Worm (Caenorhabditis elegans) whole organism, L3 larva: ENCODE results near the gene C29F9.12.
A peak's percentile ranks its signal among the peaks of the same experiment; 100 is the strongest.

Experiments used
- aly-2 ChIP-seq: fragments of 150-350 bp; optimal IDR thresholded peaks from 2 replicates; lab custom pipeline; 2014; ENCODE audit warnings: missing biosample characterization, missing genetic modification characterization
- ama-1 ChIP-seq: fragments of 150-350 bp; optimal IDR thresholded peaks from 2 replicates; lab custom pipeline; 2018
- elt-1 ChIP-seq: fragments of 150-350 bp; optimal IDR thresholded peaks from 2 replicates; lab custom pipeline; 2014; ENCODE audit warnings: missing biosample characterization, missing genetic modification characterization
- elt-2 ChIP-seq: sonication (generic microtip); optimal IDR thresholded peaks from 2 replicates; lab custom pipeline; 2016; ENCODE audit warnings: missing genetic modification reagents, mild to moderate bottlenecking, missing genetic modification characterization, missing compliant biosample characterization
- lin-15B ChIP-seq: fragments of 150-350 bp; optimal IDR thresholded peaks from 2 replicates; lab custom pipeline; 2014; ENCODE audit warnings: missing biosample characterization, missing genetic modification characterization
- lin-39 ChIP-seq: fragments of 150-350 bp; optimal IDR thresholded peaks from 2 replicates; lab custom pipeline; 2018; ENCODE audit warnings: missing biosample characterization, missing genetic modification reagents, missing genetic modification characterization
- nhr-12 ChIP-seq: fragments of 150-350 bp; optimal IDR thresholded peaks from 2 replicates; lab custom pipeline; 2014; ENCODE audit warnings: missing biosample characterization, missing genetic modification characterization
- nhr-237 ChIP-seq: fragments of 150-350 bp; optimal IDR thresholded peaks from 2 replicates; lab custom pipeline; 2014; ENCODE audit warnings: missing biosample characterization, missing genetic modification characterization
- nhr-28 ChIP-seq: fragments of 150-350 bp; optimal IDR thresholded peaks from 2 replicates; lab custom pipeline; 2014; ENCODE audit warnings: missing biosample characterization, missing genetic modification characterization
- nhr-43 ChIP-seq: sonication (generic microtip); optimal IDR thresholded peaks from 2 replicates; lab custom pipeline; 2016; ENCODE audit warnings: mild to moderate bottlenecking, missing genetic modification characterization, missing compliant biosample characterization; ENCODE audit not compliant: poor library complexity, severe bottlenecking
- pha-4 ChIP-seq: fragments of 150-350 bp; optimal IDR thresholded peaks from 2 replicates; lab custom pipeline; 2014; ENCODE audit warnings: missing biosample characterization, missing genetic modification reagents, missing genetic modification characterization
- sea-2 ChIP-seq: fragments of 150-350 bp; sonication (generic microtip); optimal IDR thresholded peaks from 4 replicates; lab custom pipeline; 2014; ENCODE audit warnings: missing biosample characterization, missing genetic modification reagents, missing genetic modification characterization
- snpc-4 ChIP-seq: fragments of 150-350 bp; optimal IDR thresholded peaks from 2 replicates; lab custom pipeline; 2014; ENCODE audit warnings: missing biosample characterization, missing genetic modification characterization
- ztf-11 ChIP-seq: fragments of 150-350 bp; optimal IDR thresholded peaks from 2 replicates; lab custom pipeline; 2014; ENCODE audit warnings: missing biosample characterization, missing genetic modification characterization

DNA sequence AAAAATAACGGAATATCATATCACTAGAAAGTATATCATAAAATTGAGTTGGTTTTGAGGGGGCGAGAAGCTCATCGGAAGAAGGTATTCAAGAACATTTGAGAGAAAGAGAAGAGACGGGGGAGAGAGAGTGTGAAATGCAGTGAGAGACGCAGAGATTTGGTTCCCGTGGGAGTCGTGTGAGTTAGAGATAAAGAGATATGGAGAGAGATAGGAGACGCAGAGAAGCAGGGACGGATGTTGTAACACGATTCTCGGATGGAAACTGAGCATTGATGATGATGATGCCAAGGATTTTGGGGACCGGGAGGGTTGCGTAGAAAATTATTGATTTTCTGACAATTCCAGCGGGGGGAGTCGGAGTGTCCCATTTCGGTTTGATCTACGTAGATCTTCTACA is 25.6 kb downstream of the C29F9.12 start:
- TF ChIP-seq snpc-4 (no peak), nhr-43 (no peak), aly-2 (tag; lab: Kevin White, UChicago) (no peak), elt-1 (tag; lab: Kevin White, UChicago) (no peak), pha-4 (no peak), sea-2 (GFP tag; lab: Kevin White, UChicago) (no peak), nhr-28 (tag; lab: Kevin White, UChicago) (no peak), nhr-237 (tag; lab: Kevin White, UChicago) (no peak), ztf-11 (tag; lab: Kevin White, UChicago) (no peak), lin-39 (tag; lab: Kevin White, UChicago) (no peak), nhr-12 (no peak), elt-2 (tag; lab: Kevin White, UChicago) (peak; percentile 12), lin-15B (tag; lab: Kevin White, UChicago) (no peak), ama-1 (lab: Kevin White, UChicago) (no peak)
